Fruit fly (Drosophila melanogaster) whole organism, pupa: ENCODE data around the gene CG34355.

Experiments
- CG10348 ChIP-seq: fragments of 200-800 bp; sonication (Bioruptor generic); IDR thresholded peaks from 2 replicates; pipeline ENCODE4 v1.3.6; 2022; ENCODE audit warnings: missing biosample characterization, missing genetic modification characterization
- CG12605 ChIP-seq: fragments of 200-800 bp; sonication (Bioruptor generic); IDR thresholded peaks from 2 replicates; pipeline ENCODE4 v1.3.6; 2022; ENCODE audit warnings: missing biosample characterization, missing genetic modification characterization
- CG13204 ChIP-seq: fragments of 200-800 bp; sonication (Bioruptor generic); optimal IDR thresholded peaks from 2 replicates; lab custom pipeline; 2018; ENCODE audit warnings: missing biosample characterization, mild to moderate bottlenecking, missing genetic modification characterization, moderate library complexity
- CG14655 ChIP-seq: fragments of 200-800 bp; sonication (Bioruptor generic); optimal IDR thresholded peaks from 3 replicates; lab custom pipeline; 2017; ENCODE audit warnings: mild to moderate bottlenecking, missing biosample characterization, missing genetic modification reagents, missing genetic modification characterization
- CG15710 ChIP-seq: fragments of 200-800 bp; sonication (Bioruptor generic); optimal IDR thresholded peaks from 2 replicates; lab custom pipeline; 2018; ENCODE audit warnings: missing biosample characterization, mild to moderate bottlenecking, missing genetic modification characterization, moderate library complexity
- CG17806 ChIP-seq: fragments of 200-800 bp; sonication (Bioruptor generic); optimal IDR thresholded peaks from 2 replicates; lab custom pipeline; 2018; ENCODE audit warnings: missing biosample characterization, mild to moderate bottlenecking, missing genetic modification characterization, moderate library complexity
- CG32121 ChIP-seq: fragments of 200-800 bp; sonication (Bioruptor generic); IDR thresholded peaks from 2 replicates; pipeline ENCODE4 v1.3.6; 2022; ENCODE audit warnings: missing biosample characterization, missing genetic modification characterization
- CG34367 ChIP-seq: fragments of 200-800 bp; sonication (Bioruptor generic); optimal IDR thresholded peaks from 2 replicates; lab custom pipeline; 2018; ENCODE audit warnings: missing biosample characterization, mild to moderate bottlenecking, missing genetic modification characterization
- CG4496 ChIP-seq: fragments of 200-800 bp; sonication (Bioruptor generic); IDR thresholded peaks from 3 replicates; pipeline ENCODE4 v1.3.6; 2022; ENCODE audit warnings: missing biosample characterization, missing genetic modification characterization
- CG8159 ChIP-seq: fragments of 200-800 bp; sonication (Bioruptor generic); optimal IDR thresholded peaks from 3 replicates; lab custom pipeline; 2018; ENCODE audit warnings: missing biosample characterization, mild to moderate bottlenecking, missing genetic modification characterization, moderate library complexity
- CG8301 ChIP-seq: fragments of 200-800 bp; sonication (Bioruptor generic); optimal IDR thresholded peaks from 2 replicates; lab custom pipeline; 2018; ENCODE audit warnings: missing biosample characterization, mild to moderate bottlenecking, missing genetic modification characterization
- CG9948 ChIP-seq: fragments of 200-800 bp; sonication (Bioruptor generic); optimal IDR thresholded peaks from 2 replicates; lab custom pipeline; 2018; ENCODE audit warnings: missing biosample characterization, mild to moderate bottlenecking, missing genetic modification characterization, moderate library complexity
- D1 ChIP-seq: fragments of 200-800 bp; sonication (Bioruptor generic); optimal IDR thresholded peaks from 2 replicates; lab custom pipeline; 2018; ENCODE audit warnings: missing biosample characterization, mild to moderate bottlenecking, missing genetic modification characterization, moderate library complexity
- EcR ChIP-seq: fragments of 200-800 bp; sonication (Bioruptor generic); optimal IDR thresholded peaks from 3 replicates; lab custom pipeline; 2019; ENCODE audit warnings: missing biosample characterization, missing genetic modification characterization, mild to moderate bottlenecking, moderate library complexity, missing genetic modification reagents
- Ets98B ChIP-seq: fragments of 200-800 bp; sonication (Bioruptor generic); IDR thresholded peaks from 2 replicates; pipeline ENCODE4 v1.3.6; 2022; ENCODE audit warnings: missing biosample characterization, missing genetic modification characterization
- Pif1A ChIP-seq: fragments of 200-800 bp; sonication (Bioruptor generic); optimal IDR thresholded peaks from 3 replicates; lab custom pipeline; 2016; ENCODE audit warnings: missing biosample characterization, missing genetic modification characterization
- Pif1B ChIP-seq: fragments of 200-800 bp; sonication (Bioruptor generic); optimal IDR thresholded peaks from 3 replicates; lab custom pipeline; 2016; ENCODE audit warnings: missing biosample characterization, missing genetic modification characterization
- Snoo ChIP-seq: fragments of 200-800 bp; sonication (Bioruptor generic); optimal IDR thresholded peaks from 3 replicates; lab custom pipeline; 2017; ENCODE audit warnings: missing biosample characterization, mild to moderate bottlenecking, missing genetic modification characterization, inconsistent platforms
- fd96Ca ChIP-seq: fragments of 200-800 bp; sonication (Bioruptor generic); IDR thresholded peaks from 3 replicates; pipeline ENCODE4 v1.3.6; 2022; ENCODE audit warnings: missing biosample characterization, missing genetic modification characterization
- gl ChIP-seq: fragments of 200-800 bp; sonication (Bioruptor generic); optimal IDR thresholded peaks from 2 replicates; lab custom pipeline; 2018; ENCODE audit warnings: missing biosample characterization, mild to moderate bottlenecking, missing genetic modification characterization
- rn ChIP-seq: fragments of 200-800 bp; sonication (Bioruptor generic); IDR thresholded peaks from 2 replicates; pipeline ENCODE4 v1.3.6; 2022; ENCODE audit warnings: missing biosample characterization, missing genetic modification characterization

CG34355 gene

DNA sequence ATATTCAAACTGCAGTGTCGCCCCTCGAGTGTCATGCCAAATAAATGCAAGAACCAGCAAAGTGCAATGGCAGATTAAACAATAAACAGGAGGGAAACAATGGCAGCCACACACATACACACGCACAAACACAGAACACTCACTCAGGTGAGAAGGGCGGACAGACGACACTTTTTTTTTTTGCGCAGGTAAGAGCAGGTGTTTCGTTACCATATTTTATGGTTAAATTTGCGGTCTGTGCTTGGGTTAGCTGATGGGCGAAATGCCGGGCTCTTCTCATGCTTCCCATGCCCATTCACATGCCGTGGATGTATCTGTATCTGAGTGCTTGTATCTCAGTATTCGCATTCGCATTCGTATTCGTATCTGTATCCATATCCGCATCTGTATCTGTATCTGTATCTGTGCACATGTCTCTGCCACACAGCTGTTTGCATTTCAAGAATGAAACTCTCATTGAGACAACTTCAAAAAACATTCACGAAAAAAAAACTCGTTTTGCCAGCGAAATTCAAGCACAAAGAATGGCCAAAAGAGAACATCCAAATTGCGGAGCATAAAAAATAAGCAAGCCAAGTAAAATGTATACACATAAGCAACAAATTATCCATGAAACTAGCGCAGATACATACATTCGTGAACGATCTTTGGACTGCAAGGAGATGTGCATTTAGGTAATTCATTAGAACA is 65.7 kb downstream of the CG34355 start:
- TF ChIP-seq EcR (peak; percentile 71), CG4496 (GFP tag; lab: Robert Waterston, UW) (no peak), CG15710 (tag; lab: Kevin White, UChicago) (no peak), Pif1B (GFP tag; lab: Kevin White, UChicago) (no peak), CG12605 (GFP tag; lab: Robert Waterston, UW) (no peak), CG32121 (no peak), Snoo (tag; lab: Kevin White, UChicago) (peak; percentile 13), CG17806 (tag; lab: Kevin White, UChicago) (no peak), gl (tag; lab: Kevin White, UChicago) (no peak), Pif1A (GFP tag; lab: Kevin White, UChicago) (no peak)

DNA sequence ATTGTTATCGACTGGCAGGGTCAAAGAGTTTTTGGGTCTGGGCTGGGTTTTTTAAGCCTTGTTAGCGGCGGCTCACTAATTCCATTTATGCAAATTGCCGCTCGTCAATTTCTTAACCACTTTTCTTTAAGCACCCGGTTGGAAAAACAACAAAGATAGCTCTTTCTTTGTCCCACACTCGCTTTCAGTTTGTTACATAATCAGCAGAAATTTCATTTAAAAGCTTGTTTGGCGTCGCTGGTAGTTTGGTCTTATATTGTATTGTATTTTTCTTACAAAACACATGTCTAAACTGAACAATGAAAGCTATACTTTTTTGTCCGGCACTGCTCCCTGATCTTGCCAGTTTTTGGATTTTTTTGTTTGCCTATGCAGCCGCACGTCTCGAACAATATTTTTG is 66.3 kb downstream of the CG34355 start:
- no peak for TF ChIP-seq CG8301
- no peak for TF ChIP-seq D1 (tag; lab: Kevin White, UChicago)
- no peak for TF ChIP-seq fd96Ca (GFP tag; lab: Robert Waterston, UW)
- no peak for TF ChIP-seq gl (tag; lab: Kevin White, UChicago)

dm6 chr3R:23871720-23872119 is 68.1 kb downstream of the CG34355 start:
- TF ChIP-seq CG17806 (tag; lab: Kevin White, UChicago) = no peak
- 0 out of 2 replicates have a peak, but pooled peaks have one; percentile 11 for TF ChIP-seq CG32121
- 0 out of 2 replicates have a peak, but pooled peaks have one; percentile 8 for TF ChIP-seq Ets98B
- no peak for TF ChIP-seq CG4496 (GFP tag; lab: Robert Waterston, UW)
- no peak for TF ChIP-seq rn (GFP tag; lab: Robert Waterston, UW)

dm6 chr3R:23872606-23873192 is 69.0 kb downstream of the CG34355 start:
- peak; percentile 43 for TF ChIP-seq Pif1A (GFP tag; lab: Kevin White, UChicago)
- TF ChIP-seq CG14655 (GFP tag; lab: Kevin White, UChicago) = peak; percentile 53
- no peak for TF ChIP-seq Ets98B
- TF ChIP-seq CG9948 (tag; lab: Kevin White, UChicago) = peak; percentile 36
- no peak for TF ChIP-seq CG13204 (GFP tag; lab: Kevin White, UChicago)
- peak; percentile 44 for TF ChIP-seq CG8159 (tag; lab: Kevin White, UChicago)
- no peak for TF ChIP-seq CG10348 (GFP tag; lab: Robert Waterston, UW)
- peak; percentile 23 for TF ChIP-seq CG8301
- TF ChIP-seq CG17806 (tag; lab: Kevin White, UChicago) = peak; percentile 47
- TF ChIP-seq CG15710 (tag; lab: Kevin White, UChicago) = peak; percentile 24
- peak; percentile 30 for TF ChIP-seq Pif1B (GFP tag; lab: Kevin White, UChicago)
- no peak for TF ChIP-seq gl (tag; lab: Kevin White, UChicago)
- TF ChIP-seq CG32121 = 0 out of 2 replicates have a peak, but pooled peaks have one; percentile 10
- peak; percentile 21 for TF ChIP-seq CG34367 (tag; lab: Kevin White, UChicago)

dm6 chr3R:23874198-23874597 is 70.5 kb downstream of the CG34355 start:
- TF ChIP-seq CG15710 (tag; lab: Kevin White, UChicago) (peak; percentile 67), CG9948 (tag; lab: Kevin White, UChicago) (peak; percentile 73), Pif1A (GFP tag; lab: Kevin White, UChicago) (peak; percentile 75), EcR (no peak), CG13204 (GFP tag; lab: Kevin White, UChicago) (peak; percentile 10), CG14655 (GFP tag; lab: Kevin White, UChicago) (peak; percentile 86), gl (tag; lab: Kevin White, UChicago) (peak; percentile 4), Snoo (tag; lab: Kevin White, UChicago) (peak; percentile 55), CG34367 (tag; lab: Kevin White, UChicago) (peak; percentile 68), D1 (tag; lab: Kevin White, UChicago) (no peak), CG8301 (peak; percentile 76), CG8159 (tag; lab: Kevin White, UChicago) (peak; percentile 72), Ets98B (peak; percentile 72), fd96Ca (GFP tag; lab: Robert Waterston, UW) (peak; percentile 53; the same call in 1 of the 3 replicates), Pif1B (GFP tag; lab: Kevin White, UChicago) (peak; percentile 63), CG32121 (peak; percentile 79), rn (GFP tag; lab: Robert Waterston, UW) (0 out of 2 replicates have a peak, but pooled peaks have one; percentile 14), CG17806 (tag; lab: Kevin White, UChicago) (peak; percentile 74), CG12605 (GFP tag; lab: Robert Waterston, UW) (peak; percentile 74), CG10348 (GFP tag; lab: Robert Waterston, UW) (no peak), CG4496 (GFP tag; lab: Robert Waterston, UW) (peak; percentile 76)

dm6 chr3R:23874752-23875151 is 71.1 kb downstream of the CG34355 start:
- TF ChIP-seq Snoo (tag; lab: Kevin White, UChicago) = no peak
- no peak for TF ChIP-seq Ets98B
- no peak for TF ChIP-seq CG9948 (tag; lab: Kevin White, UChicago)
- TF ChIP-seq D1 (tag; lab: Kevin White, UChicago) = no peak
- TF ChIP-seq Pif1A (GFP tag; lab: Kevin White, UChicago) = no peak
- no peak for TF ChIP-seq CG13204 (GFP tag; lab: Kevin White, UChicago)
- TF ChIP-seq CG17806 (tag; lab: Kevin White, UChicago) = no peak
- no peak for TF ChIP-seq rn (GFP tag; lab: Robert Waterston, UW)
- TF ChIP-seq CG4496 (GFP tag; lab: Robert Waterston, UW) = no peak
- no peak for TF ChIP-seq CG34367 (tag; lab: Kevin White, UChicago)
- TF ChIP-seq fd96Ca (GFP tag; lab: Robert Waterston, UW) = no peak
- TF ChIP-seq CG8301 = no peak
- no peak for TF ChIP-seq gl (tag; lab: Kevin White, UChicago)
- TF ChIP-seq CG15710 (tag; lab: Kevin White, UChicago) = no peak
- no peak for TF ChIP-seq CG10348 (GFP tag; lab: Robert Waterston, UW)
